Fruit fly (Drosophila melanogaster): ENCODE results near the gene CRMP.

The CRMP gene

dm6 chr3R:5624115-5624878 is 53.4 kb downstream of the CRMP start, which contains the start of the genes Dph4, Spec2 and RpL13A (continued):
- TF ChIP-seq zen2 (GFP tag; IDR thresholded peaks at IDR 0.05; ENCODE audit: partially characterized antibody) (no peak), CG34422 (GFP tag; IDR thresholded peaks at IDR 0.05) (no peak), B-H1 (GFP tag; IDR thresholded peaks at IDR 0.05) (no peak), crp (GFP tag; optimal IDR thresholded peaks at IDR 0.05) (peak in 1 of 2 experiments; percentile 67), CG18619 (GFP tag; optimal IDR thresholded peaks at IDR 0.05) (peak; percentile 96), CG15601 (tag; optimal IDR thresholded peaks at IDR 0.05) (peak; percentile 90), CG7271 (tag; optimal IDR thresholded peaks at IDR 0.05) (peak; percentile 97), dmrt11E (tag; optimal IDR thresholded peaks at IDR 0.05) (peak; percentile 84), hbn (GFP tag; IDR thresholded peaks at IDR 0.05; ENCODE audit: partially characterized antibody) (no peak), slou (GFP tag; optimal IDR thresholded peaks at IDR 0.05) (peak; percentile 88), pan (optimal IDR thresholded peaks at IDR 0.05) (no peak), pan (GFP tag; optimal IDR thresholded peaks at IDR 0.05 in 1 of 2, IDR thresholded peaks at IDR 0.05 in 1 of 2) (no peak), CG34224 (GFP tag; IDR thresholded peaks at IDR 0.05; ENCODE audit: partially characterized antibody) (no peak), CG10274 (GFP tag; optimal IDR thresholded peaks at IDR 0.05) (peak; percentile 87), CG11456 (GFP tag; IDR thresholded peaks at IDR 0.05) (no peak), CG13287 (GFP tag; IDR thresholded peaks at IDR 0.05; ENCODE audit: partially characterized antibody) (no peak), sc (optimal IDR thresholded peaks at IDR 0.05) (no peak), sc (GFP tag; optimal IDR thresholded peaks at IDR 0.05) (peak; percentile 86), ems (GFP tag; optimal IDR thresholded peaks at IDR 0.05) (peak; percentile 88), CG31441 (GFP tag; IDR thresholded peaks at IDR 0.05) (no peak), CHES-1-like (GFP tag; optimal IDR thresholded peaks at IDR 0.05) (peak; percentile 95), CG12744 (GFP tag; optimal IDR thresholded peaks at IDR 0.05) (peak; percentile 93), Eip74EF (GFP tag; optimal IDR thresholded peaks at IDR 0.05) (peak in 1 of 2 experiments; percentile 79), Lim3 (GFP tag; IDR thresholded peaks at IDR 0.05) (no peak), CG8765 (GFP tag; IDR thresholded peaks at IDR 0.05) (no peak), CG10431 (GFP tag; optimal IDR thresholded peaks at IDR 0.05) (peak; percentile 92), Sox102F (GFP tag; optimal IDR thresholded peaks at IDR 0.05) (no peak), chn (GFP tag; optimal IDR thresholded peaks at IDR 0.05) (peak; percentile 86), Meics (GFP tag; optimal IDR thresholded peaks at IDR 0.05) (peak; percentile 97), CG1024 (GFP tag; IDR thresholded peaks at IDR 0.05) (no peak), zfh2 (GFP tag; optimal IDR thresholded peaks at IDR 0.05) (peak; percentile 77), gcm (GFP tag; optimal IDR thresholded peaks at IDR 0.05) (peak; percentile 90), CG8944 (GFP tag; optimal IDR thresholded peaks at IDR 0.05) (peak; percentile 78), Hmx (GFP tag; optimal IDR thresholded peaks at IDR 0.05) (peak; percentile 39), bigmax (GFP tag; optimal IDR thresholded peaks at IDR 0.05) (peak; percentile 82), lmd (GFP tag; IDR thresholded peaks at IDR 0.05) (no peak), CG34376 (GFP tag; optimal IDR thresholded peaks at IDR 0.05) (peak; percentile 98), CG9932 (GFP tag; IDR thresholded peaks at IDR 0.05) (no peak), CG10543 (GFP tag; optimal IDR thresholded peaks at IDR 0.05) (peak; percentile 98), C15 (GFP tag; IDR thresholded peaks at IDR 0.05) (no peak), fru (optimal IDR thresholded peaks at IDR 0.05) (no peak), Gsc (GFP tag; IDR thresholded peaks at IDR 0.05) (no peak), Hand (GFP tag; optimal IDR thresholded peaks at IDR 0.05) (peak; percentile 87), zen (tag; optimal IDR thresholded peaks at IDR 0.05) (peak; percentile 85), CG4617 (GFP tag; optimal IDR thresholded peaks at IDR 0.05; ENCODE audit: borderline replicate concordance) (peak; percentile 83), cwo (GFP tag; optimal IDR thresholded peaks at IDR 0.05) (peak; percentile 5), CG12391 (tag; optimal IDR thresholded peaks at IDR 0.05) (peak; percentile 91), CG8478 (optimal IDR thresholded peaks at IDR 0.05) (peak; percentile 69), tio (GFP tag; optimal IDR thresholded peaks at IDR 0.05) (no peak), cg (GFP tag; optimal IDR thresholded peaks at IDR 0.05) (no peak)
